Fruit fly (Drosophila melanogaster) Kc167 (cell line): ENCODE measurements around the gene Mst57Db.

ENCODE experiments used
- Myc ChIP-seq: fragments of >200 bp; optimal IDR thresholded peaks from 2 replicates; lab custom pipeline; 2017; ENCODE audit warnings: missing external identifiers
- Sin3A ChIP-seq: fragments of >200 bp; optimal IDR thresholded peaks from 2 replicates; lab custom pipeline; 2018; ENCODE audit warnings: missing external identifiers
- h ChIP-seq: fragments of >200 bp; optimal IDR thresholded peaks from 3 replicates; lab custom pipeline; 2018; ENCODE audit warnings: missing external identifiers
- insv ChIP-seq: fragments of >200 bp; optimal IDR thresholded peaks from 3 replicates; lab custom pipeline; 2018; ENCODE audit warnings: missing external identifiers
- psq ChIP-seq: fragments of >200 bp; optimal IDR thresholded peaks from 2 replicates; lab custom pipeline; 2017; ENCODE audit warnings: missing external identifiers
- ttk ChIP-seq: sonication (Bioruptor generic); optimal IDR thresholded peaks from 2 replicates; lab custom pipeline; 2017; ENCODE audit warnings: missing external identifiers

DNA sequence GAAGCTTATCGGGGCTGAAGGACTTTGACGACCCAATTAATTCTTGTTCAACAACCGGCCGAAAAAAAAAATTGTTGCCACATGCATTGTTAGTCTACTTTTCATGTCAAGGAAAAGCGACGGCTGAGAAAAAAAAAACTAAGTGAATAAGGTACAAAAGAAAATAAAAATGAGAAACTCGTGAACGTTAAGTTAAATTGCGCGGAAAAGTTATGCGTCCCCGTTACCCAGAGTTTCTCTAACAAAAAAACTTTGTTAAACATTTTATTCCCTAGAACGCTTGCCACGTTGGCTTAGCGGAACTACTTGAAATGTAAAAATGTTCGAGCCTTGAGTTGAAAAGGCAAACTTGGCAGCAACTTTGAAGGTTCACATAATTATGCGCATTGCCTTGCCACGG, 15.5 kb downstream of the Mst57Db start, which contains the start of gene CG14354:
- no peak for TF ChIP-seq h (lab: Kevin White, UChicago)
- no peak for TF ChIP-seq insv (lab: Kevin White, UChicago)
- TF ChIP-seq Myc (lab: Kevin White, UChicago), result no peak
- no peak for TF ChIP-seq psq (lab: Kevin White, UChicago)
- TF ChIP-seq ttk, result no peak
- no peak for TF ChIP-seq Sin3A (lab: Kevin White, UChicago)
